Worm (Caenorhabditis elegans) whole organism, late embryonic: Measurements from ENCODE around the gene che-12.

Experiments used
- C38D4.7 ChIP-seq: fragments of 200-800 bp; sonication (Bioruptor generic); optimal IDR thresholded peaks from 2 replicates; lab custom pipeline; 2018; ENCODE audit warnings: mild to moderate bottlenecking, missing genetic modification characterization, moderate library complexity, missing compliant biosample characterization
- F13H6.1 ChIP-seq: sonication (generic microtip); optimal IDR thresholded peaks from 2 replicates; lab custom pipeline; 2016; ENCODE audit warnings: missing genetic modification characterization, missing compliant biosample characterization
- K02D7.2 ChIP-seq: sonication (generic microtip); optimal IDR thresholded peaks from 2 replicates; lab custom pipeline; 2017; ENCODE audit warnings: mild to moderate bottlenecking, missing genetic modification characterization, missing compliant biosample characterization
- T23F11.4 ChIP-seq: fragments of 200-800 bp; sonication (Bioruptor generic); optimal IDR thresholded peaks from 2 replicates; lab custom pipeline; 2018; ENCODE audit warnings: mild to moderate bottlenecking, missing genetic modification characterization, missing compliant biosample characterization
- ceh-14 ChIP-seq: sonication (generic microtip); optimal IDR thresholded peaks from 2 replicates; lab custom pipeline; 2016; ENCODE audit warnings: missing genotype, missing genetic modification characterization, missing compliant biosample characterization
- ceh-19 ChIP-seq: fragments of 200-800 bp; sonication (Bioruptor generic); optimal IDR thresholded peaks from 2 replicates; lab custom pipeline; 2018; ENCODE audit warnings: mild to moderate bottlenecking, missing genetic modification characterization, missing compliant biosample characterization
- ceh-30 ChIP-seq: fragments of 150-350 bp; optimal IDR thresholded peaks from 2 replicates; lab custom pipeline; 2014; ENCODE audit warnings: missing biosample characterization, missing genetic modification characterization
- ceh-34 ChIP-seq: sonication (generic microtip); optimal IDR thresholded peaks from 2 replicates; lab custom pipeline; 2016; ENCODE audit warnings: mild to moderate bottlenecking, missing genetic modification characterization, missing compliant biosample characterization
- ceh-45 ChIP-seq: fragments of 200-800 bp; sonication (Bioruptor generic); IDR thresholded peaks from 2 replicates; pipeline ENCODE4 v1.3.6; 2022; ENCODE audit warnings: missing genetic modification reagents, missing genetic modification characterization, missing compliant biosample characterization
- ceh-6 ChIP-seq: fragments of 200-800 bp; sonication (Bioruptor generic); optimal IDR thresholded peaks from 2 replicates; lab custom pipeline; 2018; ENCODE audit warnings: mild to moderate bottlenecking, missing genetic modification characterization, missing compliant biosample characterization
- ceh-9 ChIP-seq: sonication (generic microtip); optimal IDR thresholded peaks from 2 replicates; lab custom pipeline; 2016; ENCODE audit warnings: mild to moderate bottlenecking, missing genetic modification characterization, inconsistent platforms, missing compliant biosample characterization
- dmd-4 ChIP-seq: sonication (generic microtip); optimal IDR thresholded peaks from 2 replicates; lab custom pipeline; 2016; ENCODE audit warnings: borderline replicate concordance, missing genetic modification characterization, missing compliant biosample characterization
- elt-2 ChIP-seq: sonication (generic microtip); optimal IDR thresholded peaks from 2 replicates; lab custom pipeline; 2016; ENCODE audit warnings: missing genetic modification reagents, missing genetic modification characterization, missing compliant biosample characterization
- elt-4 ChIP-seq: sonication (generic microtip); optimal IDR thresholded peaks from 2 replicates; lab custom pipeline; 2016; ENCODE audit warnings: missing genetic modification characterization, missing compliant biosample characterization
- ets-4 ChIP-seq: sonication (generic microtip); optimal IDR thresholded peaks from 2 replicates; lab custom pipeline; 2016; ENCODE audit warnings: missing genetic modification characterization, missing compliant biosample characterization
- fax-1 ChIP-seq: sonication (generic microtip); optimal IDR thresholded peaks from 2 replicates; lab custom pipeline; 2016; ENCODE audit warnings: missing genotype, missing genetic modification characterization, missing compliant biosample characterization
- gmeb-2 ChIP-seq: sonication (generic microtip); optimal IDR thresholded peaks from 2 replicates; lab custom pipeline; 2016; ENCODE audit warnings: missing genetic modification characterization, inconsistent platforms, missing compliant biosample characterization
- hlh-13 ChIP-seq: fragments of 200-800 bp; sonication (Bioruptor generic); optimal IDR thresholded peaks from 2 replicates; lab custom pipeline; 2018; ENCODE audit warnings: mild to moderate bottlenecking, missing genetic modification characterization, missing compliant biosample characterization
- hlh-15 ChIP-seq: sonication (generic microtip); optimal IDR thresholded peaks from 2 replicates; lab custom pipeline; 2016; ENCODE audit warnings: missing genetic modification characterization, missing compliant biosample characterization
- hlh-30 ChIP-seq: sonication (generic microtip); optimal IDR thresholded peaks from 2 replicates; lab custom pipeline; 2017; ENCODE audit warnings: antibody characterized with exemption, missing genetic modification characterization, missing compliant biosample characterization; ENCODE audit not compliant: insufficient read depth
- hlh-6 ChIP-seq: sonication (generic microtip); optimal IDR thresholded peaks from 2 replicates; lab custom pipeline; 2016; ENCODE audit warnings: missing genotype, missing genetic modification characterization, missing compliant biosample characterization
- hlh-8 ChIP-seq: sonication (generic microtip); optimal IDR thresholded peaks from 2 replicates; lab custom pipeline; 2016; ENCODE audit warnings: missing genotype, missing genetic modification characterization, missing compliant biosample characterization
- nfya-1 ChIP-seq: sonication (generic microtip); optimal IDR thresholded peaks from 2 replicates; lab custom pipeline; 2017; ENCODE audit warnings: missing genetic modification characterization, mild to moderate bottlenecking, missing compliant biosample characterization, antibody characterized with exemption, moderate library complexity
- nhr-232 ChIP-seq: sonication (generic microtip); optimal IDR thresholded peaks from 2 replicates; lab custom pipeline; 2016; ENCODE audit warnings: missing genetic modification characterization, missing compliant biosample characterization
- npax-4 ChIP-seq: sonication (generic microtip); optimal IDR thresholded peaks from 2 replicates; lab custom pipeline; 2016; ENCODE audit warnings: missing genetic modification characterization, missing compliant biosample characterization
- odd-2 ChIP-seq: sonication (generic microtip); optimal IDR thresholded peaks from 2 replicates; lab custom pipeline; 2017; ENCODE audit warnings: antibody characterized with exemption, mild to moderate bottlenecking, missing genetic modification characterization, missing compliant biosample characterization
- pag-3 ChIP-seq: sonication (generic microtip); optimal IDR thresholded peaks from 2 replicates; lab custom pipeline; 2016; ENCODE audit warnings: missing compliant biosample characterization, missing genetic modification characterization, borderline replicate concordance
- pat-9 ChIP-seq: fragments of 200-800 bp; sonication (Bioruptor generic); optimal IDR thresholded peaks from 2 replicates; lab custom pipeline; 2018; ENCODE audit warnings: mild to moderate bottlenecking, missing genetic modification characterization, moderate library complexity, missing compliant biosample characterization
- pros-1 ChIP-seq: fragments of 150-350 bp; optimal IDR thresholded peaks from 2 replicates; lab custom pipeline; 2014; ENCODE audit warnings: missing biosample characterization, missing genetic modification reagents, missing genetic modification characterization
- sdc-2 ChIP-seq: sonication (generic microtip); optimal IDR thresholded peaks from 2 replicates; lab custom pipeline; 2016; ENCODE audit warnings: missing genotype, missing genetic modification characterization, missing compliant biosample characterization
- sox-2 ChIP-seq: fragments of 200-800 bp; sonication (Bioruptor generic); IDR thresholded peaks from 2 replicates; pipeline ENCODE4 v1.3.6; 2022; ENCODE audit warnings: missing genetic modification reagents, missing genetic modification characterization, missing compliant biosample characterization
- tbx-2 ChIP-seq: sonication (generic microtip); optimal IDR thresholded peaks from 2 replicates; lab custom pipeline; 2016; ENCODE audit warnings: missing genetic modification characterization, missing compliant biosample characterization
- tbx-7 ChIP-seq: sonication (generic microtip); optimal IDR thresholded peaks from 2 replicates; lab custom pipeline; 2016; ENCODE audit warnings: missing genotype, missing genetic modification characterization, missing compliant biosample characterization
- ttx-3 ChIP-seq: sonication (generic microtip); optimal IDR thresholded peaks from 2 replicates; lab custom pipeline; 2016; ENCODE audit warnings: missing genetic modification reagents, missing genetic modification characterization, missing compliant biosample characterization
- unc-3 ChIP-seq, 2 experiments: fragments of 200-800 bp in 1 of 2; sonication (Bioruptor generic) in 1 of 2; sonication (generic microtip) in 1 of 2; conservative IDR thresholded peaks in 1 of 2; optimal IDR thresholded peaks in 1 of 2; 2 replicates each; pipeline versions ENCODE4 v1.3.6 to Lab custom; 2016 to 2022; ENCODE audit warnings: missing compliant biosample characterization in 2 of 2, missing genetic modification characterization in 2 of 2, missing genetic modification reagents in 1 of 2
- unc-42 ChIP-seq: sonication (generic microtip); optimal IDR thresholded peaks from 2 replicates; lab custom pipeline; 2016; ENCODE audit warnings: missing genotype, missing genetic modification characterization, missing compliant biosample characterization
- zip-5 ChIP-seq: sonication (generic microtip); optimal IDR thresholded peaks from 2 replicates; lab custom pipeline; 2016; ENCODE audit warnings: missing genetic modification characterization, missing compliant biosample characterization

che-12 gene

DNA sequence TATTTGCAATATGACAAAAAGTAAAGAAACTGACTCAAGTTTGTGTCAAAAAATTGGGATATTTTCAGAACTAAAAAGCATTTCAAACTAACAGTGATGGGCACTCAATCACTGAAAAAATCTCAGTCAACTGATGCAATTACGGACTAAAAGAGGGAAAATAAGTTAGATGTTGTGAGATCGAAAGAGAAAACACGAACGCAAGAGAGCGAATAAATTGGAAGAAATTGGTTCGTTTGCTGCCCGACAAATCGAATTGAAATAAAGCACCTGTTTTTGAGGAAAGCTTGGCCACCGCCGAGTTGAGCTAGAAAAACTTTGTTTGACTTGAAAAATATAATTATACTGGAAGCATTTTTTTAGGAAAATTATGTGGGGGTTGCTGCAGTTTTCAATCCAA lies 41.1 kb downstream of the che-12 start:
- peak; percentile 73 for TF ChIP-seq unc-42 (tag; lab: Kevin White, UChicago)
- TF ChIP-seq hlh-13 (GFP tag; lab: Kevin White, UChicago): no peak

DNA sequence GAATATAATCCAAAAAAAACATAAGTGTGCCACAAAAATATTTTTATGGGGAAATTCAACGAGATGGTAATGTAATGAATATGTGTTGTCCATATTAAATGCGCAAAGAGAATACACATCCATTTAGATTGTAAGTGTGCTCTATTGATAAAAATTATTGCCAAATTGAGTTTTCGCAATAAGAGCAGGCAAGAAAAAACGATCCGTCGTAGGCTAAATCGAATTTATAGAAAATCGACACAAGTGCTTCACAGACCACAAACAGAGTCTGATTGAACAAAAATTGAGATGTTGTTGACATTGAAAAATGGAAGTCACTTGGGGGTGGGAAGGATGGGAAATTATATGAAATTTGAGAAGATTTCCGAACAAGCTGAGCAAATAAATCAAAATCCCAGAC lies 42.2 kb downstream of the che-12 start:
- TF ChIP-seq ceh-19 (peak; percentile 31), sox-2 (GFP tag; lab: Robert Waterston, UW) (no peak), nhr-232 (no peak), unc-42 (tag; lab: Kevin White, UChicago) (peak; percentile 66), ceh-45 (GFP tag; lab: Robert Waterston, UW) (no peak), tbx-2 (tag; lab: Kevin White, UChicago) (no peak), ceh-30 (tag; lab: Kevin White, UChicago) (no peak), tbx-7 (no peak), nfya-1 (tag; lab: Kevin White, UChicago) (no peak), zip-5 (tag; lab: Kevin White, UChicago) (no peak)

DNA sequence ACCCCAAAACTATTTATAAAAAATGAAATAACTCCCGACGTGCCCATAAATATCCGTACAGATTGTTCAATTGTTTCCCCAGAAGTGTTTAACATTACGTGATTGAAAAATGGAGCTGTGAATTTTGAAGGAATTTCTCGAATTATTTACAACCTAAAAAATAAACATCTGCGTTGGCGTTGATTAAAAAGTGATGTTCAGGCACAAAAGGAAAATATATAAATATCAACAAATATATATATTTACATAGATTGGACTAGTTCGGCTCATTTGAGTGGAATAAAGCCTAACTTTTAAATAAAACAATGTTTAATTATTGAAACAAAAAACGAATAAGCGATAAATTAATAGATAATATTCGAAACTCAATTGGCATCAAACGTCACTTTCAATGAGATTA lies 46.7 kb downstream of the che-12 start, which contains the start of gene sri-18:
Gene sri-18 (minus strand): TSS at position 101 of the 400 bp plus-strand sequence.
- TF ChIP-seq ceh-9 (tag; lab: Kevin White, UChicago): no peak
- no peak for TF ChIP-seq hlh-8 (tag; lab: Kevin White, UChicago)
- no peak for TF ChIP-seq F13H6.1 (tag; lab: Kevin White, UChicago)
- TF ChIP-seq ceh-14: no peak
- no peak for TF ChIP-seq ttx-3
- no peak for TF ChIP-seq nhr-232
- TF ChIP-seq T23F11.4 (GFP tag; lab: Kevin White, UChicago): no peak
- no peak for TF ChIP-seq dmd-4 (tag; lab: Kevin White, UChicago)
- TF ChIP-seq pag-3 (tag; lab: Kevin White, UChicago): no peak
- no peak for TF ChIP-seq odd-2 (tag; lab: Kevin White, UChicago)
- TF ChIP-seq sdc-2 (tag; lab: Kevin White, UChicago): no peak
- no peak for TF ChIP-seq K02D7.2
- TF ChIP-seq ceh-6 (GFP tag; lab: Kevin White, UChicago): no peak
- TF ChIP-seq tbx-2 (tag; lab: Kevin White, UChicago): no peak
- no peak for TF ChIP-seq C38D4.7 (GFP tag; lab: Kevin White, UChicago)
- TF ChIP-seq elt-4 (tag; lab: Kevin White, UChicago): no peak
- no peak for TF ChIP-seq hlh-6 (tag; lab: Kevin White, UChicago)
- TF ChIP-seq ceh-34 (tag; lab: Kevin White, UChicago): no peak

DNA sequence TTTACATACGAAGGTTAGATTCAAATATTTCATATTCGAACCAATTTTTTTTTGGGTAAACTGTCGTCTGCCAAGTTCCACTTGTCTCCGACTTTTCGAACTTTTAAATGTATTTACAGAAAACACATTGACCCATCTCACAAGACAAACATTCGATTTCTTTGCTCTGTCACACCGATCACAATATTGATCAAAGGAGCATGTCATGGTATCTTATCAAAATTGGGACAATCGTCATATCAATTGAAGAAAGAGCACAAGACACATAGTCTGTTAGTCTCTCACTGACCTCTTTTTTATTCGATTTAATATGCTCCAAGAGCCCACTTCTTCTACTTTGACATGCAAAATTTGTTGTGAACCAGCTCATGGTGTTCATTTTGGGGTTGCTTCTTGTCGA lies 51.1 kb downstream of the che-12 start, which contains the start of gene nhr-232:
Gene nhr-232 (plus strand): TSS at position 121 of the 400 bp plus-strand sequence.
- TF ChIP-seq fax-1: no peak
- no peak for TF ChIP-seq pag-3 (tag; lab: Kevin White, UChicago)
- no peak for TF ChIP-seq ttx-3
- TF ChIP-seq ets-4 (tag; lab: Kevin White, UChicago): no peak
- TF ChIP-seq npax-4 (tag; lab: Kevin White, UChicago): no peak
- TF ChIP-seq elt-2 (tag; lab: Kevin White, UChicago): peak; percentile 62
- no peak for TF ChIP-seq odd-2 (tag; lab: Kevin White, UChicago)

DNA sequence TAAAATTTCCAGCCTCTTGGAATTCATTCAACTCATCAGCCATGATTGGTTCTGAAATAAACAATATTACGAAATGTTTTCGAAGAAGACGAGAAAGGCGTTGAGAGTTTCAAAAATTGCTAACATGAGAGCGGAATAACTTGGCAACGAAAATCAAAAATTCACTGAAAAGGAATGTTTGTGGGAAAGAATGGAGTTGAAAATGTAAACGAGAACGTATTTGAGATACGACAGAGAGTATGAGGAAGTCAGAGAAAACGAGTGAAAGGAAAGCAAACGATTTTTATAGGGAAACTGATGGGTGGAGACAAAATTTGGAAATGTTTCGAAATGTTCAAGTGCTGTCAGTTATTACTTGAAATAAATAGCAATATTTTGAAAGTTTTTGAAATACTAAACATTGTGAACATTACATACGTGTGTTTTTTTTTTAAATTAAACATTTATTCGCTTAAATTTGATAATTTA lies 52.1 kb downstream of the che-12 start, which contains the start of gene rop-1:
Gene rop-1 (minus strand): TSS at position 51 of the 468 bp plus-strand sequence.
- TF ChIP-seq ceh-19 (no peak), unc-3 (GFP tag; conservative IDR thresholded peaks at IDR 0.05; lab: Robert Waterston, UW) (no peak), unc-3 (tag; optimal IDR thresholded peaks at IDR 0.05; lab: Kevin White, UChicago) (no peak), pat-9 (tag; lab: Kevin White, UChicago) (no peak), pros-1 (tag; lab: Kevin White, UChicago) (no peak), ceh-30 (tag; lab: Kevin White, UChicago) (no peak), hlh-15 (tag; lab: Kevin White, UChicago) (no peak), ceh-6 (GFP tag; lab: Kevin White, UChicago) (no peak), T23F11.4 (GFP tag; lab: Kevin White, UChicago) (no peak), sdc-2 (tag; lab: Kevin White, UChicago) (no peak), gmeb-2 (tag; lab: Kevin White, UChicago) (no peak), hlh-30 (tag; lab: Kevin White, UChicago) (no peak)
- TF ChIP-seq, all 69 proteins: peak for 0
